Fruit fly (Drosophila melanogaster) whole organism, prepupa: ENCODE data around the gene CG32022.

Experiments
- Blimp-1 ChIP-seq: fragments of 200-800 bp; sonication (Bioruptor generic); optimal IDR thresholded peaks from 3 replicates; lab custom pipeline; 2017; ENCODE audit warnings: missing biosample characterization, missing genetic modification characterization, mild to moderate bottlenecking, moderate library complexity, missing genetic modification reagents
- CG10631 ChIP-seq: fragments of 200-800 bp; sonication (Bioruptor generic); optimal IDR thresholded peaks from 2 replicates; lab custom pipeline; 2016; ENCODE audit warnings: missing biosample characterization, missing genetic modification characterization
- CG10669 ChIP-seq: fragments of 200-800 bp; sonication (Bioruptor generic); optimal IDR thresholded peaks from 3 replicates; lab custom pipeline; 2018; ENCODE audit warnings: missing biosample characterization, mild to moderate bottlenecking, missing genetic modification characterization, moderate library complexity
- CG11294 ChIP-seq: fragments of 200-800 bp; sonication (Bioruptor generic); IDR thresholded peaks from 2 replicates; pipeline ENCODE4 v1.3.6; 2022; ENCODE audit warnings: missing biosample characterization, missing genetic modification characterization
- CG11762 ChIP-seq: fragments of 200-800 bp; sonication (Bioruptor generic); optimal IDR thresholded peaks from 3 replicates; lab custom pipeline; 2016; ENCODE audit warnings: missing biosample characterization, missing genetic modification characterization; ENCODE audit not compliant: insufficient read depth
- CG15336 ChIP-seq: fragments of 200-800 bp; sonication (Bioruptor generic); IDR thresholded peaks from 2 replicates; pipeline ENCODE4 v1.3.6; 2022; ENCODE audit warnings: missing biosample characterization, missing genetic modification characterization
- CG1621 ChIP-seq: fragments of 200-800 bp; sonication (Bioruptor generic); optimal IDR thresholded peaks from 3 replicates; lab custom pipeline; 2018; ENCODE audit warnings: missing biosample characterization, mild to moderate bottlenecking, missing genetic modification characterization
- CG16779 ChIP-seq: fragments of 200-800 bp; sonication (Bioruptor generic); optimal IDR thresholded peaks from 3 replicates; lab custom pipeline; 2017; ENCODE audit warnings: missing biosample characterization, mild to moderate bottlenecking, missing genetic modification characterization
- CG3032 ChIP-seq: fragments of 200-800 bp; optimal IDR thresholded peaks from 2 replicates; lab custom pipeline; 2019; ENCODE audit warnings: missing biosample characterization, mild to moderate bottlenecking, missing genetic modification characterization, moderate library complexity
- CG32006 ChIP-seq: fragments of 200-800 bp; sonication (Bioruptor generic); optimal IDR thresholded peaks from 3 replicates; lab custom pipeline; 2017; ENCODE audit warnings: missing biosample characterization, mild to moderate bottlenecking, missing genetic modification characterization
- CG4318 ChIP-seq: fragments of 200-800 bp; sonication (Bioruptor generic); optimal IDR thresholded peaks from 3 replicates; lab custom pipeline; 2017; ENCODE audit warnings: missing biosample characterization, mild to moderate bottlenecking, missing genetic modification characterization
- CG6163 ChIP-seq: fragments of 200-800 bp; sonication (Bioruptor generic); IDR thresholded peaks from 3 replicates; pipeline ENCODE4 v1.3.6; 2022; ENCODE audit warnings: missing biosample characterization, missing genetic modification characterization
- CG6276 ChIP-seq: fragments of 200-800 bp; sonication (Bioruptor generic); optimal IDR thresholded peaks from 2 replicates; lab custom pipeline; 2017; ENCODE audit warnings: missing biosample characterization, mild to moderate bottlenecking, missing genetic modification characterization
- CG6792 ChIP-seq: fragments of 200-800 bp; sonication (Bioruptor generic); optimal IDR thresholded peaks from 3 replicates; lab custom pipeline; 2016; ENCODE audit warnings: missing biosample characterization, missing genetic modification characterization
- CG6854 ChIP-seq: fragments of 200-800 bp; sonication (Bioruptor generic); optimal IDR thresholded peaks from 2 replicates; lab custom pipeline; 2017; ENCODE audit warnings: missing biosample characterization, mild to moderate bottlenecking, missing genetic modification characterization
- CG8119 ChIP-seq: fragments of 200-800 bp; sonication (Bioruptor generic); IDR thresholded peaks from 3 replicates; pipeline ENCODE4 v1.3.6; 2022; ENCODE audit warnings: missing biosample characterization, missing genetic modification characterization
- CG8319 ChIP-seq: fragments of 200-800 bp; sonication (Bioruptor generic); optimal IDR thresholded peaks from 3 replicates; lab custom pipeline; 2016; ENCODE audit warnings: missing biosample characterization, missing genetic modification characterization
- CG8632 ChIP-seq: fragments of 200-800 bp; sonication (Bioruptor generic); optimal IDR thresholded peaks from 3 replicates; lab custom pipeline; 2016; ENCODE audit warnings: missing biosample characterization, missing genetic modification characterization
- CG9139 ChIP-seq: fragments of 200-800 bp; sonication (Bioruptor generic); optimal IDR thresholded peaks from 3 replicates; lab custom pipeline; 2017; ENCODE audit warnings: missing biosample characterization, mild to moderate bottlenecking, missing genetic modification characterization
- Eip75B ChIP-seq: fragments of 200-800 bp; sonication (Bioruptor generic); optimal IDR thresholded peaks from 3 replicates; lab custom pipeline; 2016; ENCODE audit warnings: missing biosample characterization, missing genetic modification characterization
- Eip78C ChIP-seq: fragments of 200-800 bp; sonication (Bioruptor generic); peaks from one replicate; lab custom pipeline; 2016; ENCODE audit warnings: missing biosample characterization, missing genetic modification characterization
- Eip93F ChIP-seq: fragments of 200-800 bp; sonication (Bioruptor generic); optimal IDR thresholded peaks from 2 replicates; lab custom pipeline; 2016; ENCODE audit warnings: missing biosample characterization, mild to moderate bottlenecking, missing genetic modification characterization
- Ets21C ChIP-seq: fragments of 200-800 bp; sonication (Bioruptor generic); optimal IDR thresholded peaks from 3 replicates; lab custom pipeline; 2016; ENCODE audit warnings: missing biosample characterization, missing genetic modification characterization
- Gug ChIP-seq: fragments of 200-800 bp; sonication (Bioruptor generic); IDR thresholded peaks from 2 replicates; pipeline ENCODE4 v1.3.6; 2022; ENCODE audit warnings: missing biosample characterization, missing genetic modification characterization
- Hr38 ChIP-seq: sonication (Bioruptor generic); optimal IDR thresholded peaks from 2 replicates; lab custom pipeline; 2016; ENCODE audit warnings: missing biosample characterization, missing genetic modification characterization
- Hr39 ChIP-seq: fragments of 200-800 bp; sonication (Bioruptor generic); optimal IDR thresholded peaks from 2 replicates; lab custom pipeline; 2016; ENCODE audit warnings: missing biosample characterization, missing genetic modification characterization
- Hr4 ChIP-seq: fragments of 200-800 bp; sonication (Bioruptor generic); optimal IDR thresholded peaks from 3 replicates; lab custom pipeline; 2016; ENCODE audit warnings: missing biosample characterization, missing genetic modification characterization
- Lpt ChIP-seq: fragments of 200-800 bp; sonication (Bioruptor generic); optimal IDR thresholded peaks from 3 replicates; lab custom pipeline; 2016; ENCODE audit warnings: missing biosample characterization, missing genetic modification characterization
- Met ChIP-seq: fragments of 200-800 bp; sonication (Bioruptor generic); optimal IDR thresholded peaks from 3 replicates; lab custom pipeline; 2016; ENCODE audit warnings: missing biosample characterization, missing genetic modification characterization
- OdsH ChIP-seq: fragments of 200-800 bp; sonication (Bioruptor generic); optimal IDR thresholded peaks from 3 replicates; lab custom pipeline; 2016; ENCODE audit warnings: missing biosample characterization, missing genetic modification characterization
- Smox ChIP-seq: fragments of 200-800 bp; sonication (Bioruptor generic); optimal IDR thresholded peaks from 3 replicates; lab custom pipeline; 2016; ENCODE audit warnings: missing biosample characterization, missing genetic modification characterization
- Sox102F ChIP-seq: fragments of 200-800 bp; sonication (Bioruptor generic); optimal IDR thresholded peaks from 2 replicates; lab custom pipeline; 2016; ENCODE audit warnings: missing biosample characterization, mild to moderate bottlenecking, missing genetic modification characterization
- Sox14 ChIP-seq: fragments of 200-800 bp; sonication (Bioruptor generic); optimal IDR thresholded peaks from 3 replicates; lab custom pipeline; 2016; ENCODE audit warnings: missing biosample characterization, missing genetic modification characterization
- Sox15 ChIP-seq: fragments of 200-800 bp; sonication (Bioruptor generic); optimal IDR thresholded peaks from 3 replicates; lab custom pipeline; 2016; ENCODE audit warnings: missing biosample characterization, missing genetic modification characterization
- achi ChIP-seq: fragments of 200-800 bp; sonication (Bioruptor generic); optimal IDR thresholded peaks from 3 replicates; lab custom pipeline; 2016; ENCODE audit warnings: missing biosample characterization, missing genetic modification characterization
- cyc ChIP-seq: fragments of 200-800 bp; sonication (Bioruptor generic); optimal IDR thresholded peaks from 3 replicates; lab custom pipeline; 2016; ENCODE audit warnings: missing biosample characterization, missing genetic modification characterization
- dac ChIP-seq: fragments of 200-800 bp; sonication (Bioruptor generic); optimal IDR thresholded peaks from 2 replicates; lab custom pipeline; 2017; ENCODE audit warnings: missing biosample characterization, mild to moderate bottlenecking, missing genetic modification characterization
- dsx ChIP-seq: fragments of 200-800 bp; optimal IDR thresholded peaks from 3 replicates; lab custom pipeline; 2019; ENCODE audit warnings: missing biosample characterization, mild to moderate bottlenecking, missing genetic modification characterization, moderate library complexity; ENCODE audit not compliant: poor library complexity, severe bottlenecking
- eg ChIP-seq: fragments of 200-800 bp; sonication (Bioruptor generic); IDR thresholded peaks from 3 replicates; pipeline ENCODE4 v1.3.6; 2022; ENCODE audit warnings: missing biosample characterization, missing genetic modification characterization
- esn ChIP-seq: fragments of 200-800 bp; sonication (Bioruptor generic); optimal IDR thresholded peaks from 2 replicates; lab custom pipeline; 2016; ENCODE audit warnings: missing biosample characterization, mild to moderate bottlenecking, missing genetic modification characterization, moderate library complexity
- fd85E ChIP-seq: fragments of 200-800 bp; sonication (Bioruptor generic); optimal IDR thresholded peaks from 3 replicates; lab custom pipeline; 2016; ENCODE audit warnings: missing biosample characterization, missing genetic modification characterization
- fkh ChIP-seq: fragments of 200-800 bp; sonication (Bioruptor generic); optimal IDR thresholded peaks from 3 replicates; lab custom pipeline; 2017; ENCODE audit warnings: missing biosample characterization, mild to moderate bottlenecking, missing genetic modification characterization, moderate library complexity
- lz ChIP-seq: fragments of 200-800 bp; sonication (Bioruptor generic); optimal IDR thresholded peaks from 3 replicates; lab custom pipeline; 2016; ENCODE audit warnings: missing biosample characterization, missing genetic modification characterization
- net ChIP-seq: fragments of 200-800 bp; sonication (Bioruptor generic); optimal IDR thresholded peaks from 3 replicates; lab custom pipeline; 2016; ENCODE audit warnings: missing biosample characterization, missing genetic modification characterization
- pdm3 ChIP-seq: fragments of 200-800 bp; sonication (Bioruptor generic); optimal IDR thresholded peaks from 3 replicates; lab custom pipeline; 2016; ENCODE audit warnings: missing biosample characterization, missing genetic modification characterization
- salr ChIP-seq, 2 experiments: fragments of 200-800 bp; sonication (Bioruptor generic); optimal IDR thresholded peaks; 3 replicates each; lab custom pipeline; 2016 to 2018; ENCODE audit warnings: missing biosample characterization in 2 of 2, missing genetic modification characterization in 2 of 2, mild to moderate bottlenecking in 1 of 2
- spab ChIP-seq: fragments of 200-800 bp; sonication (Bioruptor generic); optimal IDR thresholded peaks from 2 replicates; lab custom pipeline; 2017; ENCODE audit warnings: missing biosample characterization, mild to moderate bottlenecking, missing genetic modification characterization, missing genetic modification reagents
- ss ChIP-seq, 2 experiments: fragments of 200-800 bp; sonication (Bioruptor generic); optimal IDR thresholded peaks; 2 replicates in 1 of 2; 3 replicates in 1 of 2; lab custom pipeline; 2017 to 2018; ENCODE audit warnings: mild to moderate bottlenecking in 2 of 2, missing biosample characterization in 2 of 2, missing genetic modification characterization in 2 of 2, moderate library complexity in 1 of 2
- svp ChIP-seq: fragments of 200-800 bp; sonication (Bioruptor generic); peaks from one replicate; lab custom pipeline; 2016; ENCODE audit warnings: missing biosample characterization, missing genetic modification characterization
- topi ChIP-seq: fragments of 200-800 bp; sonication (Bioruptor generic); optimal IDR thresholded peaks from 3 replicates; lab custom pipeline; 2016; ENCODE audit warnings: missing biosample characterization, missing genetic modification characterization

Gene CG32022

dm6 chr3L:8672199-8673059 lies 48.6 kb downstream of the CG32022 start:
- TF ChIP-seq CG32006 (peak; percentile 69), Hr38 (GFP tag; lab: Kevin White, UChicago) (no peak), svp (GFP tag; lab: Kevin White, UChicago) (peak; percentile 86), CG10631 (GFP tag; lab: Kevin White, UChicago) (peak; percentile 47), CG15336 (GFP tag; lab: Robert Waterston, UW) (peak; percentile 82), eg (GFP tag; lab: Robert Waterston, UW) (peak; percentile 84), CG6163 (GFP tag; lab: Robert Waterston, UW) (peak; percentile 55; the same call in 1 of the 3 replicates), Ets21C (GFP tag; lab: Kevin White, UChicago) (peak; percentile 61), cyc (GFP tag; lab: Kevin White, UChicago) (peak; percentile 63), OdsH (GFP tag; lab: Kevin White, UChicago) (peak; percentile 55), Sox102F (peak; percentile 62), Blimp-1 (GFP tag; lab: Kevin White, UChicago) (peak; percentile 35), CG10669 (GFP tag; lab: Kevin White, UChicago) (peak; percentile 8), esn (GFP tag; lab: Kevin White, UChicago) (peak; percentile 72), CG8119 (GFP tag; lab: Robert Waterston, UW) (peak; percentile 79), CG11294 (GFP tag; lab: Robert Waterston, UW) (peak; percentile 23; the same call in 1 of the 2 replicates), topi (peak; percentile 80), Eip78C (peak; percentile 92), Smox (GFP tag; lab: Kevin White, UChicago) (peak; percentile 69), achi (peak; percentile 41), CG8632 (GFP tag; lab: Kevin White, UChicago) (peak; percentile 23), ss (GFP tag; optimal IDR thresholded peaks at IDR 0.05; lab: Kevin White, UChicago) (no peak), Gug (GFP tag; lab: Robert Waterston, UW) (no peak), CG3032 (tag; lab: Kevin White, UChicago) (no peak), Sox15 (GFP tag; lab: Kevin White, UChicago) (peak; percentile 5), Eip75B (GFP tag; lab: Kevin White, UChicago) (peak; percentile 39), CG1621 (tag; lab: Kevin White, UChicago) (no peak), Sox14 (GFP tag; lab: Kevin White, UChicago) (peak; percentile 55), Hr39 (GFP tag; lab: Kevin White, UChicago) (peak; percentile 54), fkh (no peak), CG9139 (GFP tag; lab: Kevin White, UChicago) (no peak), CG6854 (no peak), CG6276 (GFP tag; lab: Kevin White, UChicago) (peak; percentile 63), fd85E (GFP tag; lab: Kevin White, UChicago) (no peak), pdm3 (GFP tag; lab: Kevin White, UChicago) (peak; percentile 67), Eip93F (no peak), CG16779 (tag; lab: Kevin White, UChicago) (no peak), Hr4 (GFP tag; lab: Kevin White, UChicago) (peak; percentile 73), spab (GFP tag; lab: Kevin White, UChicago) (no peak), dsx (peak; percentile 24), CG11762 (GFP tag; lab: Kevin White, UChicago) (peak; percentile 46), net (GFP tag; lab: Kevin White, UChicago) (peak; percentile 59), salr (GFP tag; optimal IDR thresholded peaks at IDR 0.05; lab: Kevin White, UChicago) (peak in 1 of 2 experiments; percentile 9), CG4318 (GFP tag; lab: Kevin White, UChicago) (peak; percentile 4), lz (GFP tag; lab: Kevin White, UChicago) (peak; percentile 78), CG8319 (GFP tag; lab: Kevin White, UChicago) (no peak), dac (GFP tag; lab: Kevin White, UChicago) (peak; percentile 2), Lpt (GFP tag; lab: Kevin White, UChicago) (no peak), Met (peak; percentile 73), CG6792 (GFP tag; lab: Kevin White, UChicago) (peak; percentile 56)
